Worm (Caenorhabditis elegans) whole organism, early embryonic: ENCODE results near the gene ifas-1.

ENCODE experiments used
- B0310.2 ChIP-seq: sonication (generic microtip); optimal IDR thresholded peaks from 2 replicates; lab custom pipeline; 2016; ENCODE audit warnings: mild to moderate bottlenecking, missing genetic modification characterization, missing compliant biosample characterization
- F13C5.2 ChIP-seq: sonication (generic microtip); optimal IDR thresholded peaks from 2 replicates; lab custom pipeline; 2017; ENCODE audit warnings: mild to moderate bottlenecking, missing genetic modification characterization, inconsistent platforms, missing compliant biosample characterization
- aly-1 ChIP-seq: sonication (generic microtip); optimal IDR thresholded peaks from 2 replicates; lab custom pipeline; 2016; ENCODE audit warnings: missing genetic modification characterization, missing compliant biosample characterization
- ama-1 ChIP-seq: fragments of 150-350 bp; optimal IDR thresholded peaks from 2 replicates; lab custom pipeline; 2014
- ceh-13 ChIP-seq: fragments of 200-800 bp; sonication (Bioruptor generic); optimal IDR thresholded peaks from 2 replicates; lab custom pipeline; 2018; ENCODE audit warnings: mild to moderate bottlenecking, missing genetic modification characterization, missing compliant biosample characterization
- ceh-36 ChIP-seq: sonication (generic microtip); optimal IDR thresholded peaks from 2 replicates; lab custom pipeline; 2016; ENCODE audit warnings: missing genetic modification characterization, inconsistent platforms, missing compliant biosample characterization
- ets-7 ChIP-seq: sonication (generic microtip); optimal IDR thresholded peaks from 2 replicates; lab custom pipeline; 2016; ENCODE audit warnings: missing genotype, missing genetic modification characterization, missing compliant biosample characterization
- flt-1 ChIP-seq: fragments of 200-800 bp; sonication (Bioruptor generic); IDR thresholded peaks from 2 replicates; pipeline ENCODE4 v1.3.6; 2022; ENCODE audit warnings: missing genetic modification characterization, missing compliant biosample characterization
- hmbx-1 ChIP-seq: sonication (generic microtip); optimal IDR thresholded peaks from 2 replicates; lab custom pipeline; 2016; ENCODE audit warnings: mild to moderate bottlenecking, missing genetic modification characterization, missing compliant biosample characterization
- hmg-4 ChIP-seq: fragments of 200-800 bp; sonication (Bioruptor generic); optimal IDR thresholded peaks from 2 replicates; lab custom pipeline; 2018; ENCODE audit warnings: mild to moderate bottlenecking, missing genetic modification characterization, missing compliant biosample characterization
- hnd-1 ChIP-seq: sonication (generic microtip); optimal IDR thresholded peaks from 2 replicates; lab custom pipeline; 2016; ENCODE audit warnings: missing genetic modification characterization, missing compliant biosample characterization
- pes-1 ChIP-seq: fragments of 200-800 bp; sonication (Bioruptor generic); IDR thresholded peaks from 2 replicates; pipeline ENCODE4 v1.3.6; 2022; ENCODE audit warnings: missing genetic modification reagents, missing genetic modification characterization, missing compliant biosample characterization
- scrt-1 ChIP-seq: fragments of 200-800 bp; sonication (Bioruptor generic); IDR thresholded peaks from 2 replicates; pipeline ENCODE4 v1.3.6; 2022; ENCODE audit warnings: missing genetic modification characterization, missing compliant biosample characterization
- sea-1 ChIP-seq: fragments of 200-800 bp; sonication (Bioruptor generic); conservative IDR thresholded peaks from 2 replicates; pipeline ENCODE4 v1.3.6; 2022; ENCODE audit warnings: missing genetic modification characterization, missing compliant biosample characterization
- tbx-11 ChIP-seq: fragments of 200-800 bp; sonication (Bioruptor generic); IDR thresholded peaks from 2 replicates; pipeline ENCODE4 v1.3.6; 2022; ENCODE audit warnings: missing genetic modification characterization, missing compliant biosample characterization
- tbx-37 ChIP-seq: fragments of 200-800 bp; sonication (Bioruptor generic); conservative IDR thresholded peaks from 2 replicates; pipeline ENCODE4 v1.3.6; 2022; ENCODE audit warnings: missing genetic modification reagents, missing genetic modification characterization, missing compliant biosample characterization
- tra-4 ChIP-seq: sonication (generic microtip); optimal IDR thresholded peaks from 2 replicates; lab custom pipeline; 2017; ENCODE audit warnings: missing genetic modification characterization, missing compliant biosample characterization

ifas-1 gene

DNA sequence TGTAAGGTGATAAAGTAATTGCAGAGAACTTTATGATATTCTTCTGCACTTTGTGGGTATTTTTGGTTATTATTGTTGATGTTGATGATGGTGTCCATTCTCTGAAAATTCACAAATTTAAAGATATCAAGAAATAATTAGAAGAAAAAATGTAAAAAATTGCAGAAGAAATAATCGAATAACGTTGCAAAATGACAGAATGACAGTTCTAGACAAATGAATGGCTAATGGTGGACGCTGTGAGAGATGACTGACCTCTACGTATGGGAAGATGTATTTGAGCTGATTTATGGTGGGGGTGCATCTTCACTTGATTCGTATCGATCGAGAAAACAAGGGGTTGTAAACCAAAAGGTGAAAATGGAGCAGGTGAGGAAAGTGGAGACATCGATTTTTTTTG, 15.0 kb downstream of the ifas-1 start, which contains the start of gene sea-1:
sea-1 (minus strand) TSS at position 101 of the 400 bp plus-strand sequence.
- no peak for TF ChIP-seq sea-1 (GFP tag; lab: Robert Waterston, UW)
- no peak for TF ChIP-seq B0310.2 (tag; lab: Kevin White, UChicago)
- TF ChIP-seq aly-1 (tag; lab: Kevin White, UChicago) = no peak
- TF ChIP-seq hmbx-1 = no peak
- no peak for TF ChIP-seq flt-1
- no peak for TF ChIP-seq hnd-1 (tag; lab: Kevin White, UChicago)
- TF ChIP-seq tbx-11 (GFP tag; lab: Robert Waterston, UW) = no peak
- TF ChIP-seq F13C5.2 (tag; lab: Kevin White, UChicago) = no peak
- TF ChIP-seq pes-1 (GFP tag; lab: Robert Waterston, UW) = no peak
- TF ChIP-seq ceh-36 (tag; lab: Kevin White, UChicago) = no peak
- TF ChIP-seq tbx-37 (GFP tag; lab: Robert Waterston, UW) = no peak
- TF ChIP-seq scrt-1 (GFP tag; lab: Robert Waterston, UW) = no peak
- no peak for TF ChIP-seq tra-4
- TF ChIP-seq ets-7 = no peak
- no peak for TF ChIP-seq hmg-4
- TF ChIP-seq ama-1 = no peak
- TF ChIP-seq ceh-13 = no peak

DNA sequence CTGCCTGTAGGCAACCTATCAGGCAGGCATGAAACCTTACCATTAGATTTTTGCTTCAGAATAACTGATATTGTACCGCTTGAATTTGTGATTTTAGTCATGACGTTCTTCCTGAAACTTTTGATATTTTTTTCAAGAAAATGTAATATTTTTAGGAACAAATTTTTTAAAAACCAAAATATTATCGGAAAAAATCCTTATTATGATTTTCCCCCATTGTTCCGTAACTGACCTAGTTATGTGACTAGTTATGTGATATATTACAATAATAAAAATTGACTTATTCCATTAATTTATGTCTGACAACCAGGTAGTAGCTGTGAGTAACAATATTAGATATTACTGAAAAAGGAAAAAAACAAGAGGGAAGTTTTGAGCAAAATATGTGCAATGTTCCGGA, 17.6 kb downstream of the ifas-1 start, which contains the start of gene srx-98:
srx-98 (minus strand) TSS at position 101 of the 400 bp plus-strand sequence.
- TF ChIP-seq ama-1 (no peak), pes-1 (GFP tag; lab: Robert Waterston, UW) (no peak), flt-1 (no peak), tra-4 (no peak), ceh-13 (no peak), tbx-37 (GFP tag; lab: Robert Waterston, UW) (no peak), scrt-1 (GFP tag; lab: Robert Waterston, UW) (no peak), aly-1 (tag; lab: Kevin White, UChicago) (no peak), sea-1 (GFP tag; lab: Robert Waterston, UW) (no peak), hmbx-1 (no peak), ets-7 (no peak), B0310.2 (tag; lab: Kevin White, UChicago) (no peak)

DNA sequence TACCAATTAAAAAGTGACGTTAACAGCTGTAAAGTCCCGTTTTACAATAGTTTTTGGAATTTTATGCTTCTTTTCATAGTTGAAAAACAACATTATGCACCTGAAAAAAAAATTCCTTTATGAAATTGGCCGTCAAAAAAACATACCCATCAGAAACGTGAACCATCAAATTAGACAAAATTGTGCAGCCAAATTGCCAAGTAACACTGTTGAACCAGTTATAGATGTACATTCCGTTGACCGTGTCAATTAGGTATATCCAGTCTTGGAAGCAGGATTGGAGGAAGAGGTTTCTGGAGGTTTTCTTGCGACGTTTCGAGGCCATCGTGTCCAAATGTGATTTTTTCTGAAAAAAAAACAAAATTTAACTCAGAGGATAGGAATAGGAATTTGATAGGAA, 19.2 kb downstream of the ifas-1 start, which contains the start of gene srx-97:
srx-97 (minus strand) TSS at position 101 of the 400 bp plus-strand sequence.
- TF ChIP-seq tbx-11 (GFP tag; lab: Robert Waterston, UW) (no peak), hmg-4 (no peak), scrt-1 (GFP tag; lab: Robert Waterston, UW) (no peak), F13C5.2 (tag; lab: Kevin White, UChicago) (no peak), ama-1 (no peak), B0310.2 (tag; lab: Kevin White, UChicago) (no peak), ceh-13 (no peak), flt-1 (no peak), ceh-36 (tag; lab: Kevin White, UChicago) (no peak), hnd-1 (tag; lab: Kevin White, UChicago) (no peak), pes-1 (GFP tag; lab: Robert Waterston, UW) (no peak), aly-1 (tag; lab: Kevin White, UChicago) (no peak), hmbx-1 (no peak)

DNA sequence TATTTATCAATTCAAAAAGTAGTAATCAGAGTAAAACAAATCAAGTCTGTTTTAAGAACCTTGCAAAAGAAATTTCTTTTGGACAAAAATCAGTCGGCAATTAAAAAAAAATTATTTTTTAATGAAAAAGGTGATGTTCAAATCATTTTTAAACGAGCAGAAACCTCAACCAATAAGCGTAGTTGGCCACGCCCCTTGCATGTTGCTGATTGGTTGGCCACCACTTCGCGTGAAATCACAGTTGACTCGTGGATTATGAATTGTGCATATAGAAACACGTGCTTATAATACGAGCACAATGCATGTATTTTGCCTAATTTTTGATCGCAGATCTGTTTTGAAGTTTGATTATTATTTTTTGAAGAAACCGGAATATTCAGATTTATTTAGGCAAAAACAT, 23.3 kb downstream of the ifas-1 start:
- TF ChIP-seq ceh-13 (no peak), tbx-11 (GFP tag; lab: Robert Waterston, UW) (no peak), ama-1 (no peak), scrt-1 (GFP tag; lab: Robert Waterston, UW) (no peak)

DNA sequence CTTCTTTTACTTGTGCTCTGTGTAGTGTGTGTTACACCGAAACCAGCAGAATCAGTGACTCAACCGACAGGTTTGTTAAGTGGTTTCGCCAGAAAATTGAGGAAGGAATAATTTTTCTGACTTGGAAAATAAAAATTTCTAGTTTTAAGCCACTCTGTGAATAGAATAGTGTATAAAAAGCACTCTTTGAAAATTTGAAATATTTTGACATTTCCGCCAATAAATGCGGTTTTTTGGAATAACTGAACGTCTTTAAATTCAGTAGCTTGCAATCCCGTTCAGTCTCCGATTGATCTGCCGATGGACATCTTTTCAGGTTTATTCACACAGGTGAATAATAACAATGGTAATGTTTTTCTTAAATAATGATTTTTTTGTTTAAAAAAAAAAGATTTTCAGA, 24.0 kb downstream of the ifas-1 start, which contains the start of gene F19B10.3:
F19B10.3 (plus strand) TSS at position 301 of the 400 bp plus-strand sequence.
- TF ChIP-seq hmg-4 = no peak
- no peak for TF ChIP-seq F13C5.2 (tag; lab: Kevin White, UChicago)

DNA sequence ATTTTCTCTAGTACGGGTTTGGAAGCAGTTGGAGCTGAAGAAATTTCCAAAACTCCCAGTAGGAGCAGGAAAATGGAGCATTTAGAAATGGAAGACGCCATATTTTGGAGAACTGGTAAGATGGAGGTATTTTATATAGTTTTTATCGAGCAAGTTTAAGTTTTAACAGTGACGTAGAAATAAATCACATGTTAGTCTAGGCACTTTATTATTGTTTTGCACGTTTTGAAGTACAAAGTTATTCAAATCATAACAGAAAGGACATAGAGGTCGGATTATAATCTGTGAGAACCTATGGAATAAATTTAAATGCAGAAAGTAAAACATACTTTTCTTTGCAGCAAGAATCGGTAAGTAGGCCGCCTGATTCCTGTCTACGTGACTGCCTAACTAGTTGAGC, 24.7 kb downstream of the ifas-1 start, which contains the start of gene F19B10.6:
F19B10.6 (minus strand) TSS at position 101 of the 400 bp plus-strand sequence.
- no peak for TF ChIP-seq ceh-13
- no peak for TF ChIP-seq tbx-11 (GFP tag; lab: Robert Waterston, UW)
- TF ChIP-seq tra-4 = no peak
- TF ChIP-seq scrt-1 (GFP tag; lab: Robert Waterston, UW) = no peak
- no peak for TF ChIP-seq hmg-4
- no peak for TF ChIP-seq hnd-1 (tag; lab: Kevin White, UChicago)
- no peak for TF ChIP-seq aly-1 (tag; lab: Kevin White, UChicago)
- no peak for TF ChIP-seq F13C5.2 (tag; lab: Kevin White, UChicago)
- TF ChIP-seq ets-7 = no peak
- TF ChIP-seq hmbx-1 = no peak
- TF ChIP-seq B0310.2 (tag; lab: Kevin White, UChicago) = no peak
- TF ChIP-seq flt-1 = no peak
- TF ChIP-seq ceh-36 (tag; lab: Kevin White, UChicago) = no peak
- TF ChIP-seq pes-1 (GFP tag; lab: Robert Waterston, UW) = no peak

DNA sequence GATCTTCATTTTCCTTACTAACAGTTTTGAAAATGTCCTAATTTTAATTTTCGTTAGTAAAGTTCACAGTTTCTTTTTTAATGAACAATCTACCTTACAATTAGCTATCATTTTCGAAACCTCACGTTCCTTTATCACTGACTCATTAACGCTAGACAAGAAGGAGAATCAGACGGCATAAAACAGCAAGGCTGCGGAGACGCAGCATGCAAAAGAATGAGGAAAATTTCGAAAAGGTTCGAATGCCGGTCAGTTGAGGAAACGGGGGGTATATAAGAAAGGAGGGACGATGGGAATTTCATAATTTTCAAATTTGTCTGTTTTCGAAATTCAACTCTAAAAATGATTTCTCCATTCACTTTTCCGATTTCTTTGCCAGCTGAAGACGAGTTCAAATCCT, 26.6 kb downstream of the ifas-1 start, which contains the start of gene F19B10.13:
F19B10.13 (plus strand) TSS at position 343 of the 400 bp plus-strand sequence.
- TF ChIP-seq hmbx-1 = no peak
- TF ChIP-seq tbx-37 (GFP tag; lab: Robert Waterston, UW) = no peak
- TF ChIP-seq ama-1 = no peak
- no peak for TF ChIP-seq scrt-1 (GFP tag; lab: Robert Waterston, UW)
- no peak for TF ChIP-seq hnd-1 (tag; lab: Kevin White, UChicago)
- TF ChIP-seq sea-1 (GFP tag; lab: Robert Waterston, UW) = no peak
- no peak for TF ChIP-seq ceh-36 (tag; lab: Kevin White, UChicago)
- TF ChIP-seq F13C5.2 (tag; lab: Kevin White, UChicago) = no peak
- TF ChIP-seq ceh-13 = no peak
- TF ChIP-seq ets-7 = no peak
- no peak for TF ChIP-seq tra-4

DNA sequence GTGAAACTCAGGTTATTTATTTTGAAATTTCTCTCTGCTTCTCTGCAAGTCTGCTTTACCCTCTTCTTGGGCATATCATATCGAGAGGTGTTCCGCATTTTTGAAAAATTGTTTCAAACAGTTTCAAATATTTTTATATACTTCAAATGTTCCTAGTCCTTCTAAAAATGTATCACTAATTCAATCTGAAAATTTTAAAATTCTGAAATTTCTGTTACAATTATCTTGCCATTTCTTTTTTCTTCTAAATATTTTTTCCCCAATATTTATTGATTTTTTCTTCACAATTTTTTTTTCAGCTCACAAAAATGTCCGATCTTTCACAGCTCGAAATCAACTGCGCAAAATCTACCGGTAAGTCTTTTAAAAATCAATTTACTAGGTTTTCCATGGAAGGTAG, 28.7 kb downstream of the ifas-1 start, which contains the start of gene F19B10.4:
F19B10.4 (plus strand) TSS at position 301 of the 400 bp plus-strand sequence.
- TF ChIP-seq hmbx-1 (no peak), scrt-1 (GFP tag; lab: Robert Waterston, UW) (no peak), ceh-13 (no peak), aly-1 (tag; lab: Kevin White, UChicago) (no peak), pes-1 (GFP tag; lab: Robert Waterston, UW) (no peak), B0310.2 (tag; lab: Kevin White, UChicago) (no peak), hnd-1 (tag; lab: Kevin White, UChicago) (no peak), ama-1 (no peak), flt-1 (no peak), F13C5.2 (tag; lab: Kevin White, UChicago) (no peak), tbx-11 (GFP tag; lab: Robert Waterston, UW) (no peak), sea-1 (GFP tag; lab: Robert Waterston, UW) (no peak), tbx-37 (GFP tag; lab: Robert Waterston, UW) (no peak), ceh-36 (tag; lab: Kevin White, UChicago) (no peak), tra-4 (no peak), ets-7 (no peak), hmg-4 (no peak)
